Worm (Caenorhabditis elegans) whole organism, L2 larva: ENCODE measurements around the gene Y57A10C.10.

ENCODE experiments used
- F13H6.1 ChIP-seq: sonication (generic microtip); optimal IDR thresholded peaks from 2 replicates; lab custom pipeline; 2016; ENCODE audit warnings: missing genetic modification characterization, missing compliant biosample characterization
- R02D3.7 ChIP-seq: fragments of 150-350 bp; optimal IDR thresholded peaks from 2 replicates; lab custom pipeline; 2014; ENCODE audit warnings: missing biosample characterization, missing genetic modification characterization
- ZK546.5 ChIP-seq: sonication (generic microtip); optimal IDR thresholded peaks from 2 replicates; lab custom pipeline; 2017; ENCODE audit warnings: missing biosample characterization, missing genetic modification characterization
- alr-1 ChIP-seq: fragments of 150-350 bp; optimal IDR thresholded peaks from 2 replicates; lab custom pipeline; 2014; ENCODE audit warnings: missing biosample characterization, missing genetic modification characterization
- ama-1 ChIP-seq: fragments of 150-350 bp; optimal IDR thresholded peaks from 2 replicates; lab custom pipeline; 2018; ENCODE audit warnings: inconsistent platforms
- ceh-16 ChIP-seq: fragments of 150-350 bp; optimal IDR thresholded peaks from 2 replicates; lab custom pipeline; 2014; ENCODE audit warnings: missing biosample characterization, missing genetic modification characterization
- ceh-82 ChIP-seq: fragments of 150-350 bp; optimal IDR thresholded peaks from 2 replicates; lab custom pipeline; 2014; ENCODE audit warnings: missing biosample characterization, missing genetic modification characterization
- crh-2 ChIP-seq: sonication (generic microtip); optimal IDR thresholded peaks from 2 replicates; lab custom pipeline; 2017; ENCODE audit warnings: missing biosample characterization, missing genetic modification characterization
- dmd-4 ChIP-seq: sonication (generic microtip); optimal IDR thresholded peaks from 2 replicates; lab custom pipeline; 2017; ENCODE audit warnings: missing biosample characterization, missing genetic modification characterization
- fos-1 ChIP-seq: fragments of 150-350 bp; optimal IDR thresholded peaks from 2 replicates; lab custom pipeline; 2014; ENCODE audit warnings: missing biosample characterization, missing genetic modification characterization
- gmeb-1 ChIP-seq: fragments of 150-350 bp; optimal IDR thresholded peaks from 2 replicates; lab custom pipeline; 2014; ENCODE audit warnings: missing biosample characterization, missing genetic modification characterization
- lin-11 ChIP-seq: fragments of 150-350 bp; sonication (generic microtip); optimal IDR thresholded peaks from 2 replicates; lab custom pipeline; 2014; ENCODE audit warnings: missing biosample characterization, missing genetic modification characterization, inconsistent platforms, mixed read lengths
- lin-39 ChIP-seq: fragments of 150-350 bp; optimal IDR thresholded peaks from 2 replicates; lab custom pipeline; 2014; ENCODE audit warnings: missing biosample characterization, missing genetic modification reagents, missing genetic modification characterization
- lsy-2 ChIP-seq, 2 experiments: fragments of 150-350 bp in 1 of 2; sonication (generic microtip) in 1 of 2; optimal IDR thresholded peaks; 2 replicates each; lab custom pipeline; 2014 to 2017; ENCODE audit warnings: missing biosample characterization in 2 of 2, missing genetic modification characterization in 2 of 2
- mab-5 ChIP-seq: fragments of 150-350 bp; optimal IDR thresholded peaks from 2 replicates; lab custom pipeline; 2014; ENCODE audit warnings: missing biosample characterization, missing genetic modification characterization
- mbf-1 ChIP-seq: sonication (generic microtip); optimal IDR thresholded peaks from 2 replicates; lab custom pipeline; 2017; ENCODE audit warnings: missing biosample characterization, missing genetic modification characterization
- mdl-1 ChIP-seq, 2 experiments: fragments of 150-350 bp in 1 of 2; sonication (generic microtip) in 1 of 2; optimal IDR thresholded peaks; 2 replicates each; lab custom pipeline; 2017; ENCODE audit warnings: missing biosample characterization in 2 of 2, missing genetic modification characterization in 2 of 2
- nhr-12 ChIP-seq: fragments of 150-350 bp; optimal IDR thresholded peaks from 2 replicates; lab custom pipeline; 2014; ENCODE audit warnings: missing biosample characterization, missing genetic modification characterization
- nhr-129 ChIP-seq: fragments of 150-350 bp; optimal IDR thresholded peaks from 2 replicates; lab custom pipeline; 2014; ENCODE audit warnings: missing biosample characterization, missing genetic modification characterization
- nhr-23 ChIP-seq: fragments of 150-350 bp; optimal IDR thresholded peaks from 2 replicates; lab custom pipeline; 2014; ENCODE audit warnings: missing biosample characterization, missing genetic modification reagents, missing genetic modification characterization
- nhr-237 ChIP-seq: fragments of 150-350 bp; optimal IDR thresholded peaks from 2 replicates; lab custom pipeline; 2014; ENCODE audit warnings: missing biosample characterization, missing genetic modification characterization
- nhr-25 ChIP-seq: fragments of 150-350 bp; sonication (generic microtip); optimal IDR thresholded peaks from 3 replicates; lab custom pipeline; 2014; ENCODE audit warnings: missing biosample characterization, missing genetic modification characterization
- nhr-6 ChIP-seq: fragments of 150-350 bp; optimal IDR thresholded peaks from 2 replicates; lab custom pipeline; 2014; ENCODE audit warnings: missing biosample characterization, missing genetic modification characterization
- nhr-77 ChIP-seq: fragments of 150-350 bp; optimal IDR thresholded peaks from 2 replicates; lab custom pipeline; 2014; ENCODE audit warnings: missing biosample characterization, missing genetic modification characterization
- peb-1 ChIP-seq: fragments of 150-350 bp; optimal IDR thresholded peaks from 2 replicates; lab custom pipeline; 2014; ENCODE audit warnings: missing biosample characterization, missing genetic modification characterization
- sma-3 ChIP-seq: sonication (generic microtip); optimal IDR thresholded peaks from 2 replicates; lab custom pipeline; 2016; ENCODE audit warnings: missing genetic modification reagents, missing genetic modification characterization, missing compliant biosample characterization
- sma-9 ChIP-seq, 2 experiments: fragments of 150-350 bp in 1 of 2; sonication (generic microtip) in 1 of 2; optimal IDR thresholded peaks; 2 replicates each; lab custom pipeline; 2014 to 2016; ENCODE audit warnings: missing genetic modification characterization in 2 of 2, mild to moderate bottlenecking in 1 of 2, missing biosample characterization in 1 of 2, missing compliant biosample characterization in 1 of 2, missing genetic modification reagents in 1 of 2, moderate library complexity in 1 of 2
- snpc-4 ChIP-seq: fragments of 150-350 bp; optimal IDR thresholded peaks from 2 replicates; lab custom pipeline; 2014; ENCODE audit warnings: missing biosample characterization, missing genetic modification characterization
- unc-55 ChIP-seq: fragments of 150-350 bp; sonication (generic microtip); optimal IDR thresholded peaks from 3 replicates; lab custom pipeline; 2014; ENCODE audit warnings: missing biosample characterization, missing genetic modification reagents, missing genetic modification characterization
- zag-1 ChIP-seq: fragments of 150-350 bp; optimal IDR thresholded peaks from 2 replicates; lab custom pipeline; 2014; ENCODE audit warnings: missing biosample characterization, missing genetic modification characterization
- ztf-1 ChIP-seq: fragments of 200-800 bp; sonication (Bioruptor generic); conservative IDR thresholded peaks from 2 replicates; pipeline ENCODE4 v1.3.6; 2022; ENCODE audit warnings: missing genetic modification characterization, missing compliant biosample characterization
- ztf-11 ChIP-seq: sonication (generic microtip); optimal IDR thresholded peaks from 2 replicates; lab custom pipeline; 2017; ENCODE audit warnings: missing biosample characterization, missing genetic modification characterization
- ztf-4 ChIP-seq: fragments of 150-350 bp; optimal IDR thresholded peaks from 2 replicates; lab custom pipeline; 2014; ENCODE audit warnings: missing biosample characterization, missing genetic modification characterization

The Y57A10C.10 gene

ce11 chrII:12435202-12435872, 5.7 kb downstream of the Y57A10C.10 start:
- TF ChIP-seq nhr-6 (tag; lab: Kevin White, UChicago) (no peak), gmeb-1 (no peak), snpc-4 (no peak), nhr-77 (no peak), mbf-1 (no peak), peb-1 (tag; lab: Kevin White, UChicago) (no peak), ceh-16 (tag; lab: Kevin White, UChicago) (no peak), nhr-129 (tag; lab: Kevin White, UChicago) (no peak), ceh-82 (no peak), unc-55 (GFP tag; lab: Kevin White, UChicago) (no peak), ZK546.5 (tag; lab: Kevin White, UChicago) (no peak), zag-1 (no peak), ztf-11 (no peak), sma-3 (no peak), ama-1 (lab: Kevin White, UChicago) (no peak), lin-11 (tag; lab: Kevin White, UChicago) (no peak), sma-9 (GFP tag; optimal IDR thresholded peaks at IDR 0.05; lab: Kevin White, UChicago) (no peak), sma-9 (tag; optimal IDR thresholded peaks at IDR 0.05; lab: Kevin White, UChicago) (no peak), nhr-25 (tag; lab: Kevin White, UChicago) (no peak), alr-1 (tag; lab: Kevin White, UChicago) (no peak)

- TF ChIP-seq sma-9 (GFP tag; optimal IDR thresholded peaks at IDR 0.05; lab: Kevin White, UChicago), result no peak
- no peak for TF ChIP-seq sma-9 (tag; optimal IDR thresholded peaks at IDR 0.05; lab: Kevin White, UChicago)
- no peak for TF ChIP-seq lin-39 (tag; lab: Kevin White, UChicago)
- TF ChIP-seq ztf-4 (tag; lab: Kevin White, UChicago), result no peak
- TF ChIP-seq nhr-6 (tag; lab: Kevin White, UChicago), result no peak
These were observed 8.7 kb downstream of the Y57A10C.10 start, which contains the start of gene dct-12 for ce11 chrII:12432356-12432755. dct-12 (minus strand) TSS chrII:12432456.

- no peak for TF ChIP-seq peb-1 (tag; lab: Kevin White, UChicago)
- no peak for TF ChIP-seq ztf-1 (GFP tag; lab: Robert Waterston, UW)
- no peak for TF ChIP-seq mdl-1 (tag; optimal IDR thresholded peaks at IDR 0.05; lab: Kevin White, UChicago)
- TF ChIP-seq mab-5 (tag; lab: Kevin White, UChicago), result no peak
- no peak for TF ChIP-seq sma-9 (GFP tag; optimal IDR thresholded peaks at IDR 0.05; lab: Kevin White, UChicago)
- no peak for TF ChIP-seq sma-9 (tag; optimal IDR thresholded peaks at IDR 0.05; lab: Kevin White, UChicago)
- TF ChIP-seq nhr-77, result no peak
- TF ChIP-seq fos-1 (tag; lab: Kevin White, UChicago), result no peak
- TF ChIP-seq nhr-237 (tag; lab: Kevin White, UChicago), result no peak
- TF ChIP-seq nhr-12, result no peak
- no peak for TF ChIP-seq dmd-4 (tag; lab: Kevin White, UChicago)
- TF ChIP-seq ztf-11, result no peak
- TF ChIP-seq sma-3, result no peak
- TF ChIP-seq zag-1, result no peak
- no peak for TF ChIP-seq ama-1 (lab: Kevin White, UChicago)
- no peak for TF ChIP-seq nhr-23
- no peak for TF ChIP-seq nhr-6 (tag; lab: Kevin White, UChicago)
- no peak for TF ChIP-seq ZK546.5 (tag; lab: Kevin White, UChicago)
- TF ChIP-seq F13H6.1 (tag; lab: Kevin White, UChicago), result no peak
- TF ChIP-seq R02D3.7 (tag; lab: Kevin White, UChicago), result no peak
- no peak for TF ChIP-seq ceh-82
These were observed 11.3 kb downstream of the Y57A10C.10 start, which contains the start of gene Y57A10C.8 for ce11 chrII:12429743-12430142. Y57A10C.8 (minus strand) TSS chrII:12429843.

- TF ChIP-seq lsy-2 (tag; optimal IDR thresholded peaks at IDR 0.05; lab: Kevin White, UChicago) (no peak), fos-1 (tag; lab: Kevin White, UChicago) (peak; percentile 65), gmeb-1 (peak; percentile 37), crh-2 (tag; lab: Kevin White, UChicago) (peak; percentile 59), F13H6.1 (tag; lab: Kevin White, UChicago) (no peak), sma-9 (GFP tag; optimal IDR thresholded peaks at IDR 0.05; lab: Kevin White, UChicago) (peak; percentile 57), sma-9 (tag; optimal IDR thresholded peaks at IDR 0.05; lab: Kevin White, UChicago) (no peak), sma-3 (peak; percentile 28), peb-1 (tag; lab: Kevin White, UChicago) (no peak)
- TF ChIP-seq, all 48 proteins: peak for 5
These were observed 15.3 kb downstream of the Y57A10C.10 start, which contains the start of gene daf-22 for ce11 chrII:12425644-12426222. daf-22 (minus strand) TSS chrII:12425694.
